Fruit fly (Drosophila melanogaster) whole organism, adult: Measurements from ENCODE around the gene milt.

Experiments
- CG12768 ChIP-seq: fragments of 200-800 bp; sonication (Bioruptor generic); optimal IDR thresholded peaks from 2 replicates; lab custom pipeline; 2017; ENCODE audit warnings: missing biosample characterization, missing genetic modification characterization, mild to moderate bottlenecking, moderate library complexity, missing genetic modification reagents
- CG14711 ChIP-seq: fragments of 200-800 bp; sonication (Bioruptor generic); optimal IDR thresholded peaks from 2 replicates; lab custom pipeline; 2018; ENCODE audit warnings: missing biosample characterization, mild to moderate bottlenecking, missing genetic modification characterization, moderate library complexity
- CG1620 ChIP-seq: fragments of 200-800 bp; sonication (Bioruptor generic); optimal IDR thresholded peaks from 2 replicates; lab custom pipeline; 2016; ENCODE audit warnings: missing biosample characterization, missing genetic modification characterization
- Crg-1 ChIP-seq: fragments of 200-800 bp; sonication (Bioruptor generic); optimal IDR thresholded peaks from 2 replicates; lab custom pipeline; 2016; ENCODE audit warnings: missing biosample characterization, missing genetic modification characterization
- Hr96 ChIP-seq: fragments of 200-800 bp; sonication (Bioruptor generic); optimal IDR thresholded peaks from 2 replicates; lab custom pipeline; 2016; ENCODE audit warnings: missing biosample characterization, missing genetic modification characterization
- cic ChIP-seq: fragments of 200-800 bp; sonication (Bioruptor generic); optimal IDR thresholded peaks from 2 replicates; lab custom pipeline; 2017; ENCODE audit warnings: missing biosample characterization, mild to moderate bottlenecking, missing genetic modification characterization, moderate library complexity
- cnc ChIP-seq, 2 experiments: fragments of >200 bp; optimal IDR thresholded peaks; 2 replicates each; lab custom pipeline; 2017
- kay ChIP-seq: fragments of 200-800 bp; sonication (Bioruptor generic); peaks from one replicate; lab custom pipeline; 2016; ENCODE audit warnings: missing biosample characterization, missing genetic modification characterization, borderline replicate concordance
- ovo ChIP-seq: fragments of 200-800 bp; sonication (Bioruptor generic); optimal IDR thresholded peaks from 2 replicates; lab custom pipeline; 2016; ENCODE audit warnings: missing biosample characterization, missing genetic modification characterization
- toe ChIP-seq: fragments of 200-800 bp; sonication (Bioruptor generic); optimal IDR thresholded peaks from 2 replicates; lab custom pipeline; 2016; ENCODE audit warnings: missing biosample characterization, missing genetic modification characterization

DNA sequence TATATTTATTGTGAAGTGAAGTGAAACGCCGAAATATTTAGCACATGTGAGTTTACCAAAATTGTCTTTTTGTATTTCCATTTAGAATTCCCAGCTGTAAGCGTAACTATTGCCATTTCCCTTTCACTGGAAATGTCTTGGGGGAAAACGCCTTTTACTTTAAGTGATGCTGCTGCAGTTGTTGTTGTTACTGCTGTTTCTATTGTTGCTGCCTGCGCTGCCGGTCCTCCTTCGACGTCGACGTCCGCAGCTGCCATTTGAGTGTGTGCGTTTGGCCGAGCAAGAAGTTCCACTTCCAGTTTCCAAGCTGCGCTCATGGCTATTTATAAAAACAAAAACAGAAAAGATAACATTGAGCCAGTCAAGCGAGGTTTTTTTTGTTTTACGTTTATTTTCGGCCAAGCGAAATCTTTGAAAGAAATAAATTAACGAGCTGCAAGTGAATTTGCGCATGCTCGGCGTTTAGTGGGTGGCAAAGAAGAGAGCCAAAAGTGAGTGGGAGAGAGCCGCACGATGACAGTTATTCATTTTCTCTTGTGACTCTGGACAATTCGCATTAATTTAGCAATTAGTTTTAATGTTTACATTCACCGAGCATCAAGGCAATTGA, 12.2 kb downstream of the milt start:
- TF ChIP-seq Crg-1 (GFP tag; lab: Kevin White, UChicago) (no peak), toe (GFP tag; lab: Kevin White, UChicago) (no peak), cic (GFP tag; lab: Kevin White, UChicago) (no peak), CG12768 (no peak), ovo (GFP tag; lab: Kevin White, UChicago) (no peak), cnc (optimal IDR thresholded peaks at IDR 0.05; lab: Kevin White, UChicago) (no peak), Hr96 (GFP tag; lab: Kevin White, UChicago) (no peak), kay (no peak), CG14711 (tag; lab: Kevin White, UChicago) (no peak), CG1620 (no peak)
